Worm (Caenorhabditis elegans): ENCODE measurements around the gene str-12.

Gene str-12

DNA sequence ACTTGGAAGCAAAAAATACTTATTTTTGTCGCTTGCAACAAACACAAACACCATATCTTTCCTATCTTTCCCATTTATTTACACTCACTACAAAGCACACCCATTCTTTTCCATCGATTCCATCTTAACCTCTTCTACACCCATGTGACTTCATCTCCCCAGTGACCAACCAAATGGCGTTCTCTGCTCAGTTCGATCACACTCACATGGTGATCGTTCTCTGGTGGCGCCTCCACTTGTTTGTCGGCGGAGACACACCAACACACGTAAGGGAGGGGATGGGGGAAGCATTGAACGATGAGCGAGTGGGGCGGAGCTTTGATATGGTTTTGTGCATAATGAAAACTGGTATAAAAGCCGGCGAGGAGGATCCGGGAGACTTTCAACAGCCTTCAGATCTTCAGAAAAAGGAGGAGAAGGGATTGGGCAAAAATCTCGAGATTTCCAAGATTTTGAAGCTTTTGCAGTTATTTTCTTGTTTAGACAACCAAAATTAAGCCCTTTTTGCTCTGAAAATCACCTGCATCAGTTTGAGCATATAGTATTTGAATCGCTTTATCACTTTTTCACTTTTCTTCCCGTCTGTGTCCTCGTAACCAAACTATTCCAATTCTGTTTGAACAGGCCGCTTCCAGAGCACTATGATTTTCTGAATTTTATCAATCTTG is 44.0 kb upstream of the str-12 start (continued):
- TF ChIP-seq tbp1 (GFP tag; optimal IDR thresholded peaks at IDR 0.05) (peak; percentile 49), ztf-26 (tag; optimal IDR thresholded peaks at IDR 0.05) (peak; percentile 58), egl-44 (GFP tag; IDR thresholded peaks at IDR 0.05) (peak; percentile 52; the same call in 1 of the 2 replicates), ceh-27 (GFP tag; optimal IDR thresholded peaks at IDR 0.05) (peak; percentile 37), sdz-38 (tag; optimal IDR thresholded peaks at IDR 0.05) (no peak), madf-10 (tag; optimal IDR thresholded peaks at IDR 0.05) (peak; percentile 14), C06A6.2 (GFP tag; conservative IDR thresholded peaks at IDR 0.05) (0 out of 2 replicates have a peak, but pooled peaks have one; percentile 24), ztf-25 (GFP tag; IDR thresholded peaks at IDR 0.05) (no peak), attf-5 (GFP tag; optimal IDR thresholded peaks at IDR 0.05) (peak; percentile 45), ets-4 (GFP tag; optimal IDR thresholded peaks at IDR 0.05) (no peak), pbrm-1 (GFP tag; IDR thresholded peaks at IDR 0.05) (no peak), nhr-90 (tag; optimal IDR thresholded peaks at IDR 0.05) (no peak), mcd-1 (GFP tag; IDR thresholded peaks at IDR 0.05) (0 out of 2 replicates have a peak, but pooled peaks have one; percentile 4), cebp-2 (GFP tag; IDR thresholded peaks at IDR 0.05) (no peak), somi-1 (GFP tag; optimal IDR thresholded peaks at IDR 0.05) (peak; percentile 77), chd-7 (tag; optimal IDR thresholded peaks at IDR 0.05) (peak; percentile 55), snpc-1.1 (tag; optimal IDR thresholded peaks at IDR 0.05; ENCODE audit: insufficient read depth) (no peak), ama-1 (optimal IDR thresholded peaks at IDR 0.05) (peak; percentile 96), ama-1 (GFP tag; optimal IDR thresholded peaks at IDR 0.05) (no peak), nfyb-1 (GFP tag; IDR thresholded peaks at IDR 0.05) (0 out of 2 replicates have a peak, but pooled peaks have one; percentile 15), die-1 (tag; optimal IDR thresholded peaks at IDR 0.05) (peak; percentile 34), ekl-4 (GFP tag; IDR thresholded peaks at IDR 0.05) (no peak), egl-18 (GFP tag; IDR thresholded peaks at IDR 0.05) (no peak)

DNA sequence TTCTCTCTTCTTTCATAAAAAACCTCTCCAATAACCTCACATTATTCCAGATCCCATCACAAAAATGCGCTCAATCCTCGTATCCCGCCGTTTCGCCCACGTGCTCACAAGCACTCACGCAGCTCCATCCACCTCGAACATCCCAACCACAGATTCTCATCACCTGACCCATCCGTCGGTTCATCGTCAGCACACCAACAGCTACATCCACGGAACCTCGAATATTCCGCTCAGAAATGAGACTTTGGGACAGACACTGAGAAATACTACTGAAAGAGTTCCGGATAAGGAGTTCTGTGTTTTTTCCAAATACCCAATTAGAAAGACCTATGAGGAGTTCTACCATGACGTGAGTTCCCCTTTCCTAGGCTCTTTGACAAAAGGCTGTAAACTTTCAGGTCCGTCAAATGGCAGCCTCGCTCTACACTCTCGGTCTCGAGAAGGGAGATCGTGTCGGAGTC is 43.3 kb upstream of the str-12 start, which contains the start of gene acs-2:
Gene acs-2 (plus strand): TSS at position 51 of the 461 bp plus-strand sequence.
- TF ChIP-seq F23B12.7 (tag; optimal IDR thresholded peaks at IDR 0.05; ENCODE audit: insufficient read depth), result no peak
- TF ChIP-seq ama-1 (optimal IDR thresholded peaks at IDR 0.05), result peak; percentile 85
- TF ChIP-seq ama-1 (GFP tag; optimal IDR thresholded peaks at IDR 0.05), result no peak
- TF ChIP-seq hsf-1 (GFP tag; IDR thresholded peaks at IDR 0.05), result peak; percentile 32; the same call in 1 of the 2 replicates

- TF ChIP-seq pbrm-1 (GFP tag; IDR thresholded peaks at IDR 0.05), result no peak
- TF ChIP-seq ama-1 (optimal IDR thresholded peaks at IDR 0.05), result peak; percentile 42
- TF ChIP-seq ama-1 (GFP tag; optimal IDR thresholded peaks at IDR 0.05), result no peak
Measured at ce11 chrV:15568381-15568780, 42.3 kb upstream of the str-12 start.

DNA sequence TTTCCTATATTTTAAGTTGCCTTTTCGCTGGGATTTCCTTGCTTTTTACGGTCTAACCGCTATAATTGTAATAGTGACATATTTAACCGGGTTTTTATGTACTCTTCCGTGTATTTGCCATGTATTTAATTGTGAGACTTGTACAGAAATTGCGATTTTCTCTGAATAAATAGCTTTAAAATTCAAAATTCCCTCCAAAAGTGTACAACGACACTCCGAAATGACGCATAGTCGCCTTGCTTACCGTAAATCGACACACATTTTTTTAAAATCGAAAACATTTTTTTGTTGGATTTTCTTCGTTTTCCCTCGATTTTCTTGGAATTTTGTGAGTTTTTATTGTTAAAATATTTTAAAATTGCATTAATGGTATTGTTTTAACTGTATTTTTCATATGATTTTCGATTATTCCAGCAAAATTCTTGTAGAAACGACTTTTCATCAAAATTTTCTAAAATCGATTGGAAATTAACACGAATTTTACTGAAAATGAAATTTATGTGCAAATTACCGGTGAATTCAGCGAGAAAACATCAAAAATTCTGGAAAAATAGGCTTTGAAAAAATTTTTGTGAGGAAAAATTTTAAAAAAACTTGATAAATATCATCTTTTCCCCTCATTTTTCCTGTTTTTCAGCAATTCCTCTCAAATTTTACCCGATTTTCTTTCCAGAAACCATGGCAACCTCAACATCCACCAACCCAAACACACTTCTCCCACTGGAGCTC is 40.8 kb upstream of the str-12 start, which contains the start of gene lsm-5:
Gene lsm-5 (plus strand): TSS at position 679 of the 729 bp plus-strand sequence.
- TF ChIP-seq hsf-1 (GFP tag; IDR thresholded peaks at IDR 0.05) (0 out of 2 replicates have a peak, but pooled peaks have one; percentile 9), ceh-40 (GFP tag; IDR thresholded peaks at IDR 0.05) (no peak), ama-1 (optimal IDR thresholded peaks at IDR 0.05) (peak; percentile 77), ama-1 (GFP tag; optimal IDR thresholded peaks at IDR 0.05) (no peak), snpc-4 (GFP tag; optimal IDR thresholded peaks at IDR 0.05) (no peak), snpc-4 (tag; optimal IDR thresholded peaks at IDR 0.05) (peak in 1 of 4 experiments; percentile 25), him-1 (tag; optimal IDR thresholded peaks at IDR 0.05) (peak; percentile 34), dpl-1 (GFP tag; optimal IDR thresholded peaks at IDR 0.05) (peak; percentile 57), zim-3 (tag; optimal IDR thresholded peaks at IDR 0.05) (no peak), D2030.7 (GFP tag; IDR thresholded peaks at IDR 0.05) (no peak), F23B12.7 (tag; optimal IDR thresholded peaks at IDR 0.05; ENCODE audit: insufficient read depth) (peak; percentile 49), cebp-1 (GFP tag; IDR thresholded peaks at IDR 0.05) (no peak), cebp-1 (tag; optimal IDR thresholded peaks at IDR 0.05) (peak; percentile 45), mcd-1 (GFP tag; IDR thresholded peaks at IDR 0.05) (no peak), lin-35 (GFP tag; optimal IDR thresholded peaks at IDR 0.05) (peak in 1 of 3 experiments; percentile 83), lin-54 (GFP tag; optimal IDR thresholded peaks at IDR 0.05) (peak; percentile 79), efl-1 (GFP tag; optimal IDR thresholded peaks at IDR 0.05) (peak; percentile 67), attf-6 (GFP tag; IDR thresholded peaks at IDR 0.05) (no peak), attf-3 (GFP tag; conservative IDR thresholded peaks at IDR 0.05) (peak; percentile 93)
